Fruit fly (Drosophila melanogaster) whole organism, prepupa: ENCODE results near the gene Gga.

Source experiments
- Blimp-1 ChIP-seq: fragments of 200-800 bp; sonication (Bioruptor generic); optimal IDR thresholded peaks from 3 replicates; lab custom pipeline; 2017; ENCODE audit warnings: missing biosample characterization, missing genetic modification characterization, mild to moderate bottlenecking, moderate library complexity, missing genetic modification reagents
- CG10631 ChIP-seq: fragments of 200-800 bp; sonication (Bioruptor generic); optimal IDR thresholded peaks from 2 replicates; lab custom pipeline; 2016; ENCODE audit warnings: missing biosample characterization, missing genetic modification characterization
- CG15336 ChIP-seq: fragments of 200-800 bp; sonication (Bioruptor generic); IDR thresholded peaks from 2 replicates; pipeline ENCODE4 v1.3.6; 2022; ENCODE audit warnings: missing biosample characterization, missing genetic modification characterization
- CG6276 ChIP-seq: fragments of 200-800 bp; sonication (Bioruptor generic); optimal IDR thresholded peaks from 2 replicates; lab custom pipeline; 2017; ENCODE audit warnings: missing biosample characterization, mild to moderate bottlenecking, missing genetic modification characterization
- CG8119 ChIP-seq: fragments of 200-800 bp; sonication (Bioruptor generic); IDR thresholded peaks from 3 replicates; pipeline ENCODE4 v1.3.6; 2022; ENCODE audit warnings: missing biosample characterization, missing genetic modification characterization
- CG9139 ChIP-seq: fragments of 200-800 bp; sonication (Bioruptor generic); optimal IDR thresholded peaks from 3 replicates; lab custom pipeline; 2017; ENCODE audit warnings: missing biosample characterization, mild to moderate bottlenecking, missing genetic modification characterization
- Eip78C ChIP-seq: fragments of 200-800 bp; sonication (Bioruptor generic); peaks from one replicate; lab custom pipeline; 2016; ENCODE audit warnings: missing biosample characterization, missing genetic modification characterization
- Hr38 ChIP-seq: sonication (Bioruptor generic); optimal IDR thresholded peaks from 2 replicates; lab custom pipeline; 2016; ENCODE audit warnings: missing biosample characterization, missing genetic modification characterization
- Lpt ChIP-seq: fragments of 200-800 bp; sonication (Bioruptor generic); optimal IDR thresholded peaks from 3 replicates; lab custom pipeline; 2016; ENCODE audit warnings: missing biosample characterization, missing genetic modification characterization
- Sox15 ChIP-seq: fragments of 200-800 bp; sonication (Bioruptor generic); optimal IDR thresholded peaks from 3 replicates; lab custom pipeline; 2016; ENCODE audit warnings: missing biosample characterization, missing genetic modification characterization
- fd59A ChIP-seq: fragments of 200-800 bp; sonication (Bioruptor generic); optimal IDR thresholded peaks from 2 replicates; lab custom pipeline; 2017; ENCODE audit warnings: missing biosample characterization, mild to moderate bottlenecking, missing genetic modification characterization, missing genetic modification reagents
- vri ChIP-seq: fragments of 200-800 bp; sonication (Bioruptor generic); optimal IDR thresholded peaks from 3 replicates; lab custom pipeline; 2016; ENCODE audit warnings: missing biosample characterization, mild to moderate bottlenecking, missing genetic modification characterization

DNA sequence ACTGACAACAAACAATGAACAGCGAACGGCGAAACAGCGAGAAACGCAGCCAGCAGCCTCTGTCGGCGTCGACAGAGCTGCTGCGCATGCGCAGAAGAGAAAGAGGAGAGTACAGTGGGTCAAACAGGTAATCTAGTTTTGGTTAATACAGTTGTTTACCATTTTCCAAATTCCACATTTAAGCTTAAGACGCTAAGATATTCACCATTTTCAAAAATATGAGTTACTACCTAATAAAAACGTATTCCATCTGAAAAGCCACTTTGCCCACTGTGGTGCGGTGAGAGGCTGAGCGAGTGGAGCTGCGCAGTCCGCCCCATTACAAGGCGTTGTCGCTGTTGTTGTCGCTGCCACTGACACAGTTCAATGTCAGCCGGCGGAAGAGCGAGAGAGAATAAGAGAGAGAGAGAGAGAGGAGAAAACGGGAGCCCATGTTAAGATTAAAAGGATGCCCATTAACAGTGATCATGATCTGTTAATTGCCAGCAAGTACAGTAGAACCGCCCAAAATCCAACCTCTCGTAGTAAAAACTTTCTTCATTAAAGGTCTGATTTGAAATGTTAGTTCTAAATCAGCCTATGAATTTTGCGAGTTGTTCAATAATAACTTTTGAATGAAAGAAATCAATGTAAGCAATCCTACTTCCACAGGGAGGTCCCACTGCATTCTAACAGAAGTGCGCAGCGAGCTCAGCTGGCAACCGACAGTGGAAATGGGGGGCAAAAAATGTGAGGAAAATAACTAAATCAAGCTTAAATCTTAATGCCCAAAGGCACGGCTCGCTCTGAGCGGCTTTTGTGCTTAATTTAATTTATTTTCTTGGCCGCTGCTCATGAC, 50.1 kb downstream of the Gga start:
- peak; percentile 98 for TF ChIP-seq CG10631 (GFP tag; lab: Kevin White, UChicago)
- peak; percentile 87 for TF ChIP-seq Blimp-1 (GFP tag; lab: Kevin White, UChicago)
- TF ChIP-seq CG6276 (GFP tag; lab: Kevin White, UChicago): peak; percentile 96
- peak; percentile 99 for TF ChIP-seq Eip78C (GFP tag; lab: Kevin White, UChicago)
- TF ChIP-seq CG8119 (GFP tag; lab: Robert Waterston, UW): peak; percentile 98
- TF ChIP-seq Lpt: peak; percentile 97
- peak; percentile 98 for TF ChIP-seq fd59A
- TF ChIP-seq CG9139 (GFP tag; lab: Kevin White, UChicago): peak; percentile 97
- TF ChIP-seq CG15336 (GFP tag; lab: Robert Waterston, UW): peak; percentile 97
- peak; percentile 96 for TF ChIP-seq vri (GFP tag; lab: Kevin White, UChicago)
- peak; percentile 95 for TF ChIP-seq Sox15
- peak; percentile 28 for TF ChIP-seq Hr38
